Fruit fly (Drosophila melanogaster) whole organism, embryonic: ENCODE measurements around the gene CG33288.

Source experiments
- Ada2b ChIP-seq: fragments of 200-800 bp; sonication (Bioruptor generic); IDR thresholded peaks from 2 replicates; pipeline ENCODE4 v1.3.6; 2022; ENCODE audit warnings: missing biosample characterization, missing genetic modification characterization
- Aef1 ChIP-seq: fragments of 200-800 bp; sonication (Bioruptor generic); IDR thresholded peaks from 3 replicates; pipeline ENCODE4 v1.3.6; 2022; ENCODE audit warnings: missing biosample characterization, missing genetic modification characterization
- Asciz ChIP-seq: fragments of 200-800 bp; sonication (Bioruptor generic); optimal IDR thresholded peaks from 2 replicates; lab custom pipeline; 2017; ENCODE audit warnings: missing biosample characterization, mild to moderate bottlenecking, missing genetic modification characterization, missing genetic modification reagents
- Bteb2 ChIP-seq: fragments of 200-800 bp; sonication (Bioruptor generic); optimal IDR thresholded peaks from 2 replicates; lab custom pipeline; 2016; ENCODE audit warnings: missing biosample characterization, missing genetic modification characterization
- C15 ChIP-seq: fragments of 200-800 bp; sonication (Bioruptor generic); IDR thresholded peaks from 3 replicates; pipeline ENCODE4 v1.3.6; 2022; ENCODE audit warnings: missing biosample characterization, missing genetic modification characterization
- CG10267 ChIP-seq: fragments of 200-800 bp; sonication (Bioruptor generic); optimal IDR thresholded peaks from 2 replicates; lab custom pipeline; 2018; ENCODE audit warnings: missing biosample characterization, mild to moderate bottlenecking, missing genetic modification characterization, moderate library complexity
- CG11723 ChIP-seq: fragments of 200-800 bp; sonication (Bioruptor generic); optimal IDR thresholded peaks from 2 replicates; lab custom pipeline; 2017; ENCODE audit warnings: missing biosample characterization, mild to moderate bottlenecking, missing genetic modification characterization
- CG12219 ChIP-seq: fragments of 200-800 bp; sonication (Bioruptor generic); optimal IDR thresholded peaks from 3 replicates; lab custom pipeline; 2018; ENCODE audit warnings: missing biosample characterization, mild to moderate bottlenecking, missing genetic modification characterization
- CG12659 ChIP-seq: fragments of 200-800 bp; sonication (Bioruptor generic); optimal IDR thresholded peaks from 3 replicates; lab custom pipeline; 2017; ENCODE audit warnings: mild to moderate bottlenecking, missing biosample characterization, missing genetic modification reagents, missing genetic modification characterization
- CG13775 ChIP-seq: fragments of 200-800 bp; sonication (Bioruptor generic); optimal IDR thresholded peaks from 3 replicates; lab custom pipeline; 2017; ENCODE audit warnings: missing biosample characterization, mild to moderate bottlenecking, missing genetic modification characterization
- CG13894 ChIP-seq: fragments of 200-800 bp; sonication (Bioruptor generic); optimal IDR thresholded peaks from 3 replicates; lab custom pipeline; 2018; ENCODE audit warnings: missing biosample characterization, mild to moderate bottlenecking, missing genetic modification characterization, moderate library complexity
- CG15269 ChIP-seq: fragments of 200-800 bp; sonication (Bioruptor generic); optimal IDR thresholded peaks from 2 replicates; lab custom pipeline; 2018; ENCODE audit warnings: missing biosample characterization, mild to moderate bottlenecking, missing genetic modification characterization, moderate library complexity
- CG16815 ChIP-seq: fragments of 200-800 bp; sonication (Bioruptor generic); optimal IDR thresholded peaks from 3 replicates; lab custom pipeline; 2017; ENCODE audit warnings: missing biosample characterization, mild to moderate bottlenecking, missing genetic modification characterization
- CG17186 ChIP-seq: fragments of 200-800 bp; sonication (Bioruptor generic); optimal IDR thresholded peaks from 3 replicates; lab custom pipeline; 2017; ENCODE audit warnings: missing biosample characterization, missing genetic modification reagents, missing genetic modification characterization
- CG2712 ChIP-seq: fragments of 200-800 bp; optimal IDR thresholded peaks from 3 replicates; lab custom pipeline; 2019; ENCODE audit warnings: missing biosample characterization, mild to moderate bottlenecking, missing genetic modification characterization, moderate library complexity
- CG3281 ChIP-seq: fragments of 200-800 bp; sonication (Bioruptor generic); optimal IDR thresholded peaks from 3 replicates; lab custom pipeline; 2017; ENCODE audit warnings: missing biosample characterization, mild to moderate bottlenecking, missing genetic modification characterization
- CG34224 ChIP-seq: fragments of 200-800 bp; sonication (Bioruptor generic); IDR thresholded peaks from 3 replicates; pipeline ENCODE4 v1.3.6; 2022; ENCODE audit warnings: missing biosample characterization, missing genetic modification characterization; ENCODE audit not compliant: partially characterized antibody
- CG34376 ChIP-seq: fragments of 200-800 bp; sonication (Bioruptor generic); optimal IDR thresholded peaks from 2 replicates; lab custom pipeline; 2018; ENCODE audit warnings: missing biosample characterization, mild to moderate bottlenecking, missing genetic modification characterization
- CG3726 ChIP-seq: fragments of 200-800 bp; sonication (Bioruptor generic); IDR thresholded peaks from 3 replicates; pipeline ENCODE4, ENCODE4 v1.3.6; 2022; ENCODE audit warnings: missing biosample characterization, missing genetic modification characterization
- CG5245 ChIP-seq: fragments of 200-800 bp; sonication (Bioruptor generic); optimal IDR thresholded peaks from 3 replicates; lab custom pipeline; 2016; ENCODE audit warnings: missing biosample characterization, missing genetic modification characterization
- CG6254 ChIP-seq: fragments of 200-800 bp; sonication (Bioruptor generic); optimal IDR thresholded peaks from 3 replicates; lab custom pipeline; 2017; ENCODE audit warnings: mild to moderate bottlenecking, missing biosample characterization, missing genetic modification reagents, missing genetic modification characterization
- CG7357 ChIP-seq: fragments of 200-800 bp; sonication (Bioruptor generic); IDR thresholded peaks from 3 replicates; pipeline ENCODE4 v1.3.6; 2022; ENCODE audit warnings: missing biosample characterization, missing genetic modification characterization
- CG8359 ChIP-seq: fragments of 200-800 bp; sonication (Bioruptor generic); optimal IDR thresholded peaks from 2 replicates; lab custom pipeline; 2017; ENCODE audit warnings: missing biosample characterization, mild to moderate bottlenecking, missing genetic modification characterization, borderline replicate concordance
- CG9932 ChIP-seq: fragments of 200-800 bp; sonication (Bioruptor generic); IDR thresholded peaks from 2 replicates; pipeline ENCODE4 v1.3.6; 2022; ENCODE audit warnings: missing biosample characterization, missing genetic modification characterization
- CrebB ChIP-seq: fragments of 200-800 bp; sonication (Bioruptor generic); optimal IDR thresholded peaks from 3 replicates; lab custom pipeline; 2018; ENCODE audit warnings: missing biosample characterization, mild to moderate bottlenecking, missing genetic modification characterization
- Dad ChIP-seq: fragments of 200-800 bp; sonication (Bioruptor generic); optimal IDR thresholded peaks from 3 replicates; lab custom pipeline; 2016; ENCODE audit warnings: missing biosample characterization, missing genetic modification characterization
- Elba2 ChIP-seq: fragments of 200-800 bp; sonication (Bioruptor generic); optimal IDR thresholded peaks from 3 replicates; lab custom pipeline; 2016; ENCODE audit warnings: missing biosample characterization, missing genetic modification characterization
- Gsc ChIP-seq: fragments of 200-800 bp; sonication (Bioruptor generic); IDR thresholded peaks from 2 replicates; pipeline ENCODE4 v1.3.6; 2022; ENCODE audit warnings: missing biosample characterization, missing genetic modification characterization
- HLH54F ChIP-seq: fragments of 200-800 bp; sonication (Bioruptor generic); optimal IDR thresholded peaks from 3 replicates; lab custom pipeline; 2016; ENCODE audit warnings: missing biosample characterization, missing genetic modification characterization
- Hr51 ChIP-seq, 2 experiments: fragments of 200-800 bp; sonication (Bioruptor generic); optimal IDR thresholded peaks; 2 replicates in 1 of 2; 3 replicates in 1 of 2; lab custom pipeline; 2016 to 2018; ENCODE audit warnings: missing biosample characterization in 2 of 2, missing genetic modification characterization in 2 of 2, mild to moderate bottlenecking in 1 of 2, moderate library complexity in 1 of 2
- Nf-YA ChIP-seq: fragments of 200-800 bp; sonication (Bioruptor generic); IDR thresholded peaks from 2 replicates; pipeline ENCODE4 v1.3.6; 2022; ENCODE audit warnings: missing biosample characterization, missing genetic modification characterization
- Opbp ChIP-seq: fragments of 200-800 bp; sonication (Bioruptor generic); IDR thresholded peaks from 3 replicates; pipeline ENCODE4 v1.3.6; 2022; ENCODE audit warnings: missing biosample characterization, missing genetic modification characterization; ENCODE audit not compliant: partially characterized antibody
- Ptx1 ChIP-seq: fragments of 200-800 bp; sonication (Bioruptor generic); IDR thresholded peaks from 2 replicates; pipeline ENCODE4 v1.3.6; 2022; ENCODE audit warnings: missing biosample characterization, missing genetic modification characterization
- Rx ChIP-seq: fragments of 200-800 bp; sonication (Bioruptor generic); IDR thresholded peaks from 2 replicates; pipeline ENCODE4 v1.3.6; 2022; ENCODE audit warnings: missing biosample characterization, missing genetic modification characterization
- Six4 ChIP-seq: fragments of 200-800 bp; sonication (Bioruptor generic); optimal IDR thresholded peaks from 2 replicates; lab custom pipeline; 2016; ENCODE audit warnings: missing biosample characterization, missing genetic modification characterization
- ase ChIP-seq: fragments of 200-800 bp; sonication (Bioruptor generic); IDR thresholded peaks from 3 replicates; pipeline ENCODE4 v1.3.6; 2022; ENCODE audit warnings: missing biosample characterization, missing genetic modification characterization
- chm ChIP-seq: fragments of 200-800 bp; sonication (Bioruptor generic); IDR thresholded peaks from 2 replicates; pipeline ENCODE4 v1.3.6; 2022; ENCODE audit warnings: missing biosample characterization, missing genetic modification characterization
- dati ChIP-seq: fragments of 200-800 bp; sonication (Bioruptor generic); IDR thresholded peaks from 2 replicates; pipeline ENCODE4 v1.3.6; 2022; ENCODE audit warnings: missing biosample characterization, missing genetic modification characterization
- emc ChIP-seq: fragments of 200-800 bp; sonication (Bioruptor generic); optimal IDR thresholded peaks from 2 replicates; lab custom pipeline; 2016; ENCODE audit warnings: missing biosample characterization, missing genetic modification characterization
- eyg ChIP-seq: fragments of 200-800 bp; sonication (Bioruptor generic); optimal IDR thresholded peaks from 3 replicates; lab custom pipeline; 2016; ENCODE audit warnings: missing biosample characterization, missing genetic modification characterization
- gcm ChIP-seq: fragments of 200-800 bp; sonication (Bioruptor generic); optimal IDR thresholded peaks from 2 replicates; lab custom pipeline; 2019; ENCODE audit warnings: missing biosample characterization, mild to moderate bottlenecking, missing genetic modification characterization, moderate library complexity
- grn ChIP-seq: fragments of 200-800 bp; sonication (Bioruptor generic); optimal IDR thresholded peaks from 3 replicates; lab custom pipeline; 2017; ENCODE audit warnings: missing biosample characterization, missing genetic modification characterization
- knrl ChIP-seq: fragments of 200-800 bp; sonication (Bioruptor generic); IDR thresholded peaks from 3 replicates; pipeline ENCODE4 v1.3.6; 2022; ENCODE audit warnings: missing biosample characterization, missing genetic modification characterization; ENCODE audit not compliant: partially characterized antibody
- nerfin-2 ChIP-seq: fragments of 200-800 bp; sonication (Bioruptor generic); IDR thresholded peaks from 2 replicates; pipeline ENCODE4 v1.3.6; 2022; ENCODE audit warnings: missing biosample characterization, missing genetic modification characterization; ENCODE audit not compliant: partially characterized antibody
- pho ChIP-seq: fragments of 200-800 bp; sonication (Bioruptor generic); optimal IDR thresholded peaks from 2 replicates; lab custom pipeline; 2016; ENCODE audit warnings: missing biosample characterization, missing genetic modification characterization
- pros ChIP-seq: fragments of 200-800 bp; sonication (Bioruptor generic); optimal IDR thresholded peaks from 3 replicates; lab custom pipeline; 2019; ENCODE audit warnings: missing biosample characterization, mild to moderate bottlenecking, missing genetic modification characterization, moderate library complexity
- sens-2 ChIP-seq: fragments of 200-800 bp; sonication (Bioruptor generic); IDR thresholded peaks from 2 replicates; pipeline ENCODE4 v1.3.6; 2022; ENCODE audit warnings: missing biosample characterization, missing genetic modification characterization
- seq ChIP-seq: fragments of 200-800 bp; sonication (Bioruptor generic); IDR thresholded peaks from 2 replicates; pipeline ENCODE4 v1.3.6; 2022; ENCODE audit warnings: missing biosample characterization, missing genetic modification characterization
- stc ChIP-seq: fragments of 200-800 bp; sonication (Bioruptor generic); IDR thresholded peaks from 2 replicates; pipeline ENCODE4 v1.3.6; 2022; ENCODE audit warnings: missing biosample characterization, missing genetic modification characterization
- tup ChIP-seq: fragments of 200-800 bp; sonication (Bioruptor generic); optimal IDR thresholded peaks from 2 replicates; lab custom pipeline; 2016; ENCODE audit warnings: missing biosample characterization, mild to moderate bottlenecking, missing genetic modification characterization, moderate library complexity

Gene CG33288

dm6 chr3L:21464240-21464639 lies 36.6 kb downstream of the CG33288 start (continued):
- TF ChIP-seq CG12219 (GFP tag; lab: Kevin White, UChicago), result peak; percentile 41
- TF ChIP-seq CG3726 (GFP tag; lab: Robert Waterston, UW), result no peak
- TF ChIP-seq Elba2 (GFP tag; lab: Kevin White, UChicago), result no peak
- no peak for TF ChIP-seq Opbp (GFP tag; lab: Robert Waterston, UW)
- TF ChIP-seq CG13894, result no peak
- peak in 1 of 2 experiments; percentile 57 for TF ChIP-seq Hr51 (GFP tag; optimal IDR thresholded peaks at IDR 0.05; lab: Kevin White, UChicago)
- TF ChIP-seq knrl (GFP tag; lab: Robert Waterston, UW), result no peak
- TF ChIP-seq HLH54F (GFP tag; lab: Kevin White, UChicago), result no peak
- TF ChIP-seq Dad, result peak; percentile 29
- TF ChIP-seq stc (GFP tag; lab: Robert Waterston, UW), result no peak; the same call in 1 of the 2 replicates
- peak; percentile 27 for TF ChIP-seq CG12659 (GFP tag; lab: Kevin White, UChicago)
- peak; percentile 63; the same call in 1 of the 2 replicates for TF ChIP-seq chm
- no peak for TF ChIP-seq Gsc (GFP tag; lab: Robert Waterston, UW)
- no peak for TF ChIP-seq pros (GFP tag; lab: Kevin White, UChicago)
- TF ChIP-seq CG10267 (tag; lab: Kevin White, UChicago), result peak; percentile 76
- no peak for TF ChIP-seq grn (GFP tag; lab: Kevin White, UChicago)
- peak; percentile 81 for TF ChIP-seq CG6254
- no peak for TF ChIP-seq Ada2b (GFP tag; lab: Robert Waterston, UW)
- peak; percentile 47; the same call in 1 of the 2 replicates for TF ChIP-seq Rx (GFP tag; lab: Robert Waterston, UW)
- 0 out of 3 replicates have a peak, but pooled peaks have one; percentile 12 for TF ChIP-seq CG7357
- TF ChIP-seq CG16815 (GFP tag; lab: Kevin White, UChicago), result peak; percentile 59
- peak; percentile 9 for TF ChIP-seq Six4 (GFP tag; lab: Kevin White, UChicago)
- peak; percentile 83 for TF ChIP-seq Asciz (GFP tag; lab: Kevin White, UChicago)
- TF ChIP-seq CG9932, result no peak
- no peak for TF ChIP-seq nerfin-2
- TF ChIP-seq Nf-YA (GFP tag; lab: Robert Waterston, UW), result 0 out of 2 replicates have a peak, but pooled peaks have one; percentile 19
- peak; percentile 9 for TF ChIP-seq CG5245 (GFP tag; lab: Kevin White, UChicago)
- no peak for TF ChIP-seq emc (GFP tag; lab: Kevin White, UChicago)
- no peak for TF ChIP-seq CG34376 (GFP tag; lab: Kevin White, UChicago)
- no peak for TF ChIP-seq Bteb2
- no peak for TF ChIP-seq pho
- TF ChIP-seq CG15269 (tag; lab: Kevin White, UChicago), result no peak
- TF ChIP-seq Aef1 (GFP tag; lab: Robert Waterston, UW), result no peak
- no peak for TF ChIP-seq seq (GFP tag; lab: Robert Waterston, UW)
- TF ChIP-seq eyg, result no peak
- no peak for TF ChIP-seq CG34224
- no peak for TF ChIP-seq tup (GFP tag; lab: Kevin White, UChicago)
- TF ChIP-seq ase, result peak; percentile 27; the same call in 1 of the 3 replicates
- peak; percentile 43 for TF ChIP-seq CG13775 (GFP tag; lab: Kevin White, UChicago)
- TF ChIP-seq CG17186, result peak; percentile 63
- no peak for TF ChIP-seq Ptx1 (GFP tag; lab: Robert Waterston, UW)
- no peak for TF ChIP-seq sens-2 (GFP tag; lab: Robert Waterston, UW)
- TF ChIP-seq CG11723, result peak; percentile 52
- peak; percentile 75 for TF ChIP-seq gcm
- no peak for TF ChIP-seq C15 (GFP tag; lab: Robert Waterston, UW)
- peak; percentile 91 for TF ChIP-seq CG2712 (tag; lab: Kevin White, UChicago)
- peak; percentile 51 for TF ChIP-seq CrebB
- peak; percentile 89 for TF ChIP-seq CG8359 (GFP tag; lab: Kevin White, UChicago)
- 0 out of 2 replicates have a peak, but pooled peaks have one; percentile 42 for TF ChIP-seq dati (GFP tag; lab: Robert Waterston, UW)
- no peak for TF ChIP-seq CG3281
